Fruit fly (Drosophila melanogaster) whole organism, pupa: ENCODE results near the gene gammaTub37C.

Experiments
- CG10348 ChIP-seq: fragments of 200-800 bp; sonication (Bioruptor generic); IDR thresholded peaks from 2 replicates; pipeline ENCODE4 v1.3.6; 2022; ENCODE audit warnings: missing biosample characterization, missing genetic modification characterization
- CG12605 ChIP-seq: fragments of 200-800 bp; sonication (Bioruptor generic); IDR thresholded peaks from 2 replicates; pipeline ENCODE4 v1.3.6; 2022; ENCODE audit warnings: missing biosample characterization, missing genetic modification characterization
- CG13204 ChIP-seq: fragments of 200-800 bp; sonication (Bioruptor generic); optimal IDR thresholded peaks from 2 replicates; lab custom pipeline; 2018; ENCODE audit warnings: missing biosample characterization, mild to moderate bottlenecking, missing genetic modification characterization, moderate library complexity
- CG14655 ChIP-seq: fragments of 200-800 bp; sonication (Bioruptor generic); optimal IDR thresholded peaks from 3 replicates; lab custom pipeline; 2017; ENCODE audit warnings: mild to moderate bottlenecking, missing biosample characterization, missing genetic modification reagents, missing genetic modification characterization
- CG15710 ChIP-seq: fragments of 200-800 bp; sonication (Bioruptor generic); optimal IDR thresholded peaks from 2 replicates; lab custom pipeline; 2018; ENCODE audit warnings: missing biosample characterization, mild to moderate bottlenecking, missing genetic modification characterization, moderate library complexity
- CG17806 ChIP-seq: fragments of 200-800 bp; sonication (Bioruptor generic); optimal IDR thresholded peaks from 2 replicates; lab custom pipeline; 2018; ENCODE audit warnings: missing biosample characterization, mild to moderate bottlenecking, missing genetic modification characterization, moderate library complexity
- CG32121 ChIP-seq: fragments of 200-800 bp; sonication (Bioruptor generic); IDR thresholded peaks from 2 replicates; pipeline ENCODE4 v1.3.6; 2022; ENCODE audit warnings: missing biosample characterization, missing genetic modification characterization
- CG34367 ChIP-seq: fragments of 200-800 bp; sonication (Bioruptor generic); optimal IDR thresholded peaks from 2 replicates; lab custom pipeline; 2018; ENCODE audit warnings: missing biosample characterization, mild to moderate bottlenecking, missing genetic modification characterization
- CG4496 ChIP-seq: fragments of 200-800 bp; sonication (Bioruptor generic); IDR thresholded peaks from 3 replicates; pipeline ENCODE4 v1.3.6; 2022; ENCODE audit warnings: missing biosample characterization, missing genetic modification characterization
- CG8159 ChIP-seq: fragments of 200-800 bp; sonication (Bioruptor generic); optimal IDR thresholded peaks from 3 replicates; lab custom pipeline; 2018; ENCODE audit warnings: missing biosample characterization, mild to moderate bottlenecking, missing genetic modification characterization, moderate library complexity
- CG8301 ChIP-seq: fragments of 200-800 bp; sonication (Bioruptor generic); optimal IDR thresholded peaks from 2 replicates; lab custom pipeline; 2018; ENCODE audit warnings: missing biosample characterization, mild to moderate bottlenecking, missing genetic modification characterization
- CG9948 ChIP-seq: fragments of 200-800 bp; sonication (Bioruptor generic); optimal IDR thresholded peaks from 2 replicates; lab custom pipeline; 2018; ENCODE audit warnings: missing biosample characterization, mild to moderate bottlenecking, missing genetic modification characterization, moderate library complexity
- D1 ChIP-seq: fragments of 200-800 bp; sonication (Bioruptor generic); optimal IDR thresholded peaks from 2 replicates; lab custom pipeline; 2018; ENCODE audit warnings: missing biosample characterization, mild to moderate bottlenecking, missing genetic modification characterization, moderate library complexity
- EcR ChIP-seq: fragments of 200-800 bp; sonication (Bioruptor generic); optimal IDR thresholded peaks from 3 replicates; lab custom pipeline; 2019; ENCODE audit warnings: missing biosample characterization, missing genetic modification characterization, mild to moderate bottlenecking, moderate library complexity, missing genetic modification reagents
- Ets98B ChIP-seq: fragments of 200-800 bp; sonication (Bioruptor generic); IDR thresholded peaks from 2 replicates; pipeline ENCODE4 v1.3.6; 2022; ENCODE audit warnings: missing biosample characterization, missing genetic modification characterization
- Pif1A ChIP-seq: fragments of 200-800 bp; sonication (Bioruptor generic); optimal IDR thresholded peaks from 3 replicates; lab custom pipeline; 2016; ENCODE audit warnings: missing biosample characterization, missing genetic modification characterization
- Pif1B ChIP-seq: fragments of 200-800 bp; sonication (Bioruptor generic); optimal IDR thresholded peaks from 3 replicates; lab custom pipeline; 2016; ENCODE audit warnings: missing biosample characterization, missing genetic modification characterization
- Snoo ChIP-seq: fragments of 200-800 bp; sonication (Bioruptor generic); optimal IDR thresholded peaks from 3 replicates; lab custom pipeline; 2017; ENCODE audit warnings: missing biosample characterization, mild to moderate bottlenecking, missing genetic modification characterization, inconsistent platforms
- fd96Ca ChIP-seq: fragments of 200-800 bp; sonication (Bioruptor generic); IDR thresholded peaks from 3 replicates; pipeline ENCODE4 v1.3.6; 2022; ENCODE audit warnings: missing biosample characterization, missing genetic modification characterization
- rn ChIP-seq: fragments of 200-800 bp; sonication (Bioruptor generic); IDR thresholded peaks from 2 replicates; pipeline ENCODE4 v1.3.6; 2022; ENCODE audit warnings: missing biosample characterization, missing genetic modification characterization

Gene gammaTub37C

DNA sequence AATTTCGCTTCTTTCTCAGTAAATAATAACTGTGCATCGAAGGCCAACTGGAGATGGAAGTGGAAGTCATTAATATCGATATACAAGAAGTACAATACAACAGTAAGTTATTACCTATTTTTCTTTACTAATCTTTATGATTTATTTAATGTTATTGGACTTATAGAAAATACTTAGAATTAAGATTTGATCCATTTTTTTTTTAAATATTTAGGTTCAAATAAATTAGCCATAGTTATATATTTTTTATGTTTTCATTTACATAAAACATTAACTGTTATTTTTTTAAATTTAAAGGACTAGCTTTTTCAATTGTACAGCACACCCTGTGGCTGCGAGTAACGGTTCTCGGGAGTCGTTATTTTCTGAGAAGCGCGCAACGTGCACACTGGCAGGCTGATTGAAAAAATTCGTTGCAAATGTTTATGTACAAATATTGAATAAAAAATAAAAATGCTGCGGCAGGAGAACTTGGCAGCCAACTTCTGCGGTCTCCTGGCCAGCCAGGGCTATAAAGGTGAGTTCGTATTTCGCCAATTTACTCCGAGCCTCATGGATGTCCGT is at the start of gene gammaTub37C, which contains the start of gene pigeon:
gammaTub37C (minus strand) TSS at position 51 of the 564 bp plus-strand sequence.
pigeon (plus strand) TSS at position 368 of the 564 bp plus-strand sequence.
- TF ChIP-seq fd96Ca, result no peak
- no peak for TF ChIP-seq Ets98B (GFP tag; lab: Robert Waterston, UW)
- no peak for TF ChIP-seq CG14655 (GFP tag; lab: Kevin White, UChicago)
- TF ChIP-seq Snoo (tag; lab: Kevin White, UChicago), result no peak
- no peak for TF ChIP-seq CG4496
- no peak for TF ChIP-seq CG13204 (GFP tag; lab: Kevin White, UChicago)
- TF ChIP-seq, all 21 proteins: peak for 0

DNA sequence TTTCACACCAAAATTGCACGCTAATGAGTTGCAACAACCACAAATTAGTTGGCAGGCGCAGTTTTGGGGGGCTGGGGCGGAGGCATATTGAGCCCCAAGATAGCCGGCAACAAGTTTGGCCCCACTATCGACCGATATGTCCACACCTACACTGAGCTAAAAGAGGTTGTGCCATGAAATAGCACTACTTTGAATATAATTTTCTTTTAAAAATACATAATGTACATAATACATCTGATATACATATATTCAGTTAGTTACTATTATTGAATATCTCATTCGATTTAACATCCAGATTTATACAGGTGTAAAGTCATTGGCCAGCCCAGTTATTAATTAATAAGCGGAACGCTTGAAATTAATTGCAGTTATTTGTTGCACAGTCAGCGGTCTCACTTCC is 49.6 kb upstream of the gammaTub37C start:
- TF ChIP-seq D1 (tag; lab: Kevin White, UChicago) (no peak), CG8301 (tag; lab: Kevin White, UChicago) (peak; percentile 53), CG4496 (peak; percentile 66; the same call in 2 of the 3 replicates), CG10348 (GFP tag; lab: Robert Waterston, UW) (no peak), CG34367 (tag; lab: Kevin White, UChicago) (no peak), CG17806 (peak; percentile 0), fd96Ca (peak; percentile 49; the same call in 1 of the 3 replicates), CG12605 (GFP tag; lab: Robert Waterston, UW) (peak; percentile 58; the same call in 1 of the 2 replicates), CG14655 (GFP tag; lab: Kevin White, UChicago) (peak; percentile 48), CG32121 (GFP tag; lab: Robert Waterston, UW) (peak; percentile 77), Ets98B (GFP tag; lab: Robert Waterston, UW) (peak; percentile 73), CG8159 (tag; lab: Kevin White, UChicago) (peak; percentile 17)
- TF ChIP-seq, all 21 proteins: peak for 9

DNA sequence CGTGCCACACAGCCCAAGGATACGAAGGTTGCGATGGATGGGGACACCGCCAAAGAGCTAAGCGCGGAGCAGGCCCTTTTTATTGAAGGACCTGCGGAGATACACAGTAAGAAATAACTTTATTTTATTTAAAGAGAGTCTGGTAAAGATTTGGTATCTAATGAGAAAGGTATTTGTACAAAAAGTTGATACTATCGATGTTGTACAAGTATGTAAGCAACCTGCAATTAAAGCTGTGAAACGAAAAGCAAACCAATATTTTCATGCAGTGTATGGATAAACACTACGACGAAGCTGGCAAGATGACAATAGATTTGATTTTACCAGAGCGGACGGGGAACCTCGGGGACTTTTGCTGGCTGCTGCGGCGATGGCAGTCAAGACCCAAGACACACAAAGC is 47.8 kb upstream of the gammaTub37C start:
- TF ChIP-seq CG32121 (GFP tag; lab: Robert Waterston, UW) (no peak), Ets98B (GFP tag; lab: Robert Waterston, UW) (no peak), CG15710 (no peak), Pif1B (no peak), CG12605 (GFP tag; lab: Robert Waterston, UW) (no peak), CG9948 (tag; lab: Kevin White, UChicago) (no peak), CG10348 (GFP tag; lab: Robert Waterston, UW) (no peak), CG8159 (tag; lab: Kevin White, UChicago) (no peak), EcR (GFP tag; lab: Kevin White, UChicago) (no peak), CG14655 (GFP tag; lab: Kevin White, UChicago) (no peak), CG8301 (tag; lab: Kevin White, UChicago) (no peak), Snoo (tag; lab: Kevin White, UChicago) (no peak)

DNA sequence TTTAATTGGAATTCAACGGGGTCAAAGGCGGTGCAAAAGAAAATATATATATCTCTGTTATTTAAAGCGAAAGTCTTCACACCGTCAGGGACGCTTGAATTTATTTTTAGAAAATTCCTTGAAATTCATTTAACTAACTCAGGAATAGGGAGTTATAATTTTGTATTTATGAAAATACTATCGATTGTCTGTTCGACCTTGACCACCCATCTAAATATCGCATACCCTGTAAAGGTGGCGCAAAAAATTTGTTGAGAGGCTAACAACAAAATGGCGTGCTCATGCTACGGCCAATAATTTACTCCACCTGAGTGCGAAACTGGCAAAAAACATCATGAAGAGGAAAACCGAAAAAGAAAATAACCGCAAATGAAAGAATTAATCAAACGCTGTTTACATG is 45.0 kb upstream of the gammaTub37C start:
- TF ChIP-seq CG14655 (GFP tag; lab: Kevin White, UChicago), result no peak
- TF ChIP-seq fd96Ca, result no peak
- no peak for TF ChIP-seq CG4496
- TF ChIP-seq Pif1B, result no peak
- TF ChIP-seq Pif1A (GFP tag; lab: Kevin White, UChicago), result no peak
- TF ChIP-seq CG10348 (GFP tag; lab: Robert Waterston, UW), result no peak
- TF ChIP-seq CG8159 (tag; lab: Kevin White, UChicago), result no peak
- TF ChIP-seq CG32121 (GFP tag; lab: Robert Waterston, UW), result no peak
- TF ChIP-seq CG13204 (GFP tag; lab: Kevin White, UChicago), result no peak
- TF ChIP-seq CG9948 (tag; lab: Kevin White, UChicago), result no peak

DNA sequence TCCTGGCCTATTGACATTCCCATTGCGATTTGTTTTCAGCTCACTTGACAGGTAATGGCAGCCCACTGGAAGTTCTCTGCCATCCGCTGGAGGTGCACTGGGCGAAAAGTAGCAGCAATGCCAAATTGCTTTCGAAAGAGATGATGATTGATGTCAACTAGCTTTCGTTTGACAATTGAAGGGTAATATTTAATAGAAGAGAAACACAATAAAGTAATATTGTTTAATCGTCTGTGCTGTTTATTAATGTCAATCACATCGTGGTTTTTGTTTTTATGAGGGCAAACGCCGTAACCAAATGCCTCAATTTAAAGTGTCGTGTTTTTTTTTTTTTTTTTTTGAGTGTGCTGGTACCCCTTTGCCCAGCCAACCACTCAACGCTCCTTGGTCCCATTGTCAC is 43.5 kb upstream of the gammaTub37C start:
- no peak for TF ChIP-seq rn (GFP tag; lab: Robert Waterston, UW)
- no peak for TF ChIP-seq CG4496
- TF ChIP-seq CG17806, result peak; percentile 32
- no peak for TF ChIP-seq CG13204 (GFP tag; lab: Kevin White, UChicago)
- TF ChIP-seq D1 (tag; lab: Kevin White, UChicago), result no peak
- TF ChIP-seq CG34367 (tag; lab: Kevin White, UChicago), result peak; percentile 21
- peak; percentile 32 for TF ChIP-seq CG15710
- TF ChIP-seq CG14655 (GFP tag; lab: Kevin White, UChicago), result peak; percentile 30
- TF ChIP-seq CG9948 (tag; lab: Kevin White, UChicago), result peak; percentile 41
- TF ChIP-seq CG8159 (tag; lab: Kevin White, UChicago), result peak; percentile 51

DNA sequence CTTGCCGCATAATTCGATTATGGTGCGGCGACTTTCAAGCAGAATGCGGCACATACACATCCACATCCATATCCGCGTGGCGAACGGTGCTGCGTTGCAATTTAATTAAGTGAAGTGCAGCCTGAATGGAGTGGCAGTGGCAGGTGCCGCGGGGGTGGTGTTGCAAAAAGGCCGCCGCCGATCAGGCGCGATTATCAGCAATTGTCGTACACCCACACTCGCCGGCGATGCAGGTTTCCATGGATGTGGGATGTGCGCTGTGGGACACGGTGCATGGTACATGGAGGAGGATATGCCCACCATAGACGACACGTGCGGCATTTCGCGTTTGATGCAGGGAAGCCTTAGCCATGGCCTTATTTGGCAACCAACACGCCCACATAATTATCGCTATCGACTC is 42.1 kb upstream of the gammaTub37C start:
- peak; percentile 52; the same call in 2 of the 3 replicates for TF ChIP-seq CG4496
- TF ChIP-seq Pif1A (GFP tag; lab: Kevin White, UChicago), result no peak
